Fruit fly (Drosophila melanogaster) whole organism, pupa: ENCODE measurements around the gene yin.

Experiments
- CG10348 ChIP-seq: fragments of 200-800 bp; sonication (Bioruptor generic); IDR thresholded peaks from 2 replicates; pipeline ENCODE4 v1.3.6; 2022; ENCODE audit warnings: missing biosample characterization, missing genetic modification characterization
- CG12605 ChIP-seq: fragments of 200-800 bp; sonication (Bioruptor generic); IDR thresholded peaks from 2 replicates; pipeline ENCODE4 v1.3.6; 2022; ENCODE audit warnings: missing biosample characterization, missing genetic modification characterization
- CG14655 ChIP-seq: fragments of 200-800 bp; sonication (Bioruptor generic); optimal IDR thresholded peaks from 3 replicates; lab custom pipeline; 2017; ENCODE audit warnings: mild to moderate bottlenecking, missing biosample characterization, missing genetic modification reagents, missing genetic modification characterization
- CG15710 ChIP-seq: fragments of 200-800 bp; sonication (Bioruptor generic); optimal IDR thresholded peaks from 2 replicates; lab custom pipeline; 2018; ENCODE audit warnings: missing biosample characterization, mild to moderate bottlenecking, missing genetic modification characterization, moderate library complexity
- CG17806 ChIP-seq: fragments of 200-800 bp; sonication (Bioruptor generic); optimal IDR thresholded peaks from 2 replicates; lab custom pipeline; 2018; ENCODE audit warnings: missing biosample characterization, mild to moderate bottlenecking, missing genetic modification characterization, moderate library complexity
- CG32121 ChIP-seq: fragments of 200-800 bp; sonication (Bioruptor generic); IDR thresholded peaks from 2 replicates; pipeline ENCODE4 v1.3.6; 2022; ENCODE audit warnings: missing biosample characterization, missing genetic modification characterization
- CG34367 ChIP-seq: fragments of 200-800 bp; sonication (Bioruptor generic); optimal IDR thresholded peaks from 2 replicates; lab custom pipeline; 2018; ENCODE audit warnings: missing biosample characterization, mild to moderate bottlenecking, missing genetic modification characterization
- CG8159 ChIP-seq: fragments of 200-800 bp; sonication (Bioruptor generic); optimal IDR thresholded peaks from 3 replicates; lab custom pipeline; 2018; ENCODE audit warnings: missing biosample characterization, mild to moderate bottlenecking, missing genetic modification characterization, moderate library complexity
- CG8301 ChIP-seq: fragments of 200-800 bp; sonication (Bioruptor generic); optimal IDR thresholded peaks from 2 replicates; lab custom pipeline; 2018; ENCODE audit warnings: missing biosample characterization, mild to moderate bottlenecking, missing genetic modification characterization
- D1 ChIP-seq: fragments of 200-800 bp; sonication (Bioruptor generic); optimal IDR thresholded peaks from 2 replicates; lab custom pipeline; 2018; ENCODE audit warnings: missing biosample characterization, mild to moderate bottlenecking, missing genetic modification characterization, moderate library complexity
- EcR ChIP-seq: fragments of 200-800 bp; sonication (Bioruptor generic); optimal IDR thresholded peaks from 3 replicates; lab custom pipeline; 2019; ENCODE audit warnings: missing biosample characterization, missing genetic modification characterization, mild to moderate bottlenecking, moderate library complexity, missing genetic modification reagents
- Pif1B ChIP-seq: fragments of 200-800 bp; sonication (Bioruptor generic); optimal IDR thresholded peaks from 3 replicates; lab custom pipeline; 2016; ENCODE audit warnings: missing biosample characterization, missing genetic modification characterization

- TF ChIP-seq CG12605, result no peak
- TF ChIP-seq CG17806 (tag; lab: Kevin White, UChicago), result no peak
- no peak for TF ChIP-seq CG15710
- no peak for TF ChIP-seq D1 (tag; lab: Kevin White, UChicago)
- TF ChIP-seq Pif1B (GFP tag; lab: Kevin White, UChicago), result no peak
- no peak for TF ChIP-seq CG8301 (tag; lab: Kevin White, UChicago)
- TF ChIP-seq EcR (GFP tag; lab: Kevin White, UChicago), result no peak
- no peak for TF ChIP-seq CG8159
- TF ChIP-seq CG10348 (GFP tag; lab: Robert Waterston, UW), result no peak
- no peak for TF ChIP-seq CG14655 (GFP tag; lab: Kevin White, UChicago)
- no peak for TF ChIP-seq CG32121
- TF ChIP-seq CG34367 (tag; lab: Kevin White, UChicago), result no peak
These were observed 16.0 kb upstream of the yin start for dm6 chrX:3887606-3888216.
